Worm (Caenorhabditis elegans) whole organism, L2 larva: ENCODE results near the gene Y51H7C.12.

ENCODE experiments used
- fos-1 ChIP-seq: fragments of 150-350 bp; optimal IDR thresholded peaks from 2 replicates; lab custom pipeline; 2014; ENCODE audit warnings: missing biosample characterization, missing genetic modification characterization
- lsy-2 ChIP-seq, 2 experiments: fragments of 150-350 bp in 1 of 2; sonication (generic microtip) in 1 of 2; optimal IDR thresholded peaks; 2 replicates each; lab custom pipeline; 2014 to 2017; ENCODE audit warnings: missing biosample characterization in 2 of 2, missing genetic modification characterization in 2 of 2
- mdl-1 ChIP-seq, 2 experiments: fragments of 150-350 bp in 1 of 2; sonication (generic microtip) in 1 of 2; optimal IDR thresholded peaks; 2 replicates each; lab custom pipeline; 2017; ENCODE audit warnings: missing biosample characterization in 2 of 2, missing genetic modification characterization in 2 of 2
- nhr-11 ChIP-seq: fragments of 150-350 bp; optimal IDR thresholded peaks from 2 replicates; lab custom pipeline; 2014; ENCODE audit warnings: missing biosample characterization, missing genetic modification characterization
- nhr-6 ChIP-seq: fragments of 150-350 bp; optimal IDR thresholded peaks from 2 replicates; lab custom pipeline; 2014; ENCODE audit warnings: missing biosample characterization, missing genetic modification characterization
- snpc-4 ChIP-seq: fragments of 150-350 bp; optimal IDR thresholded peaks from 2 replicates; lab custom pipeline; 2014; ENCODE audit warnings: missing biosample characterization, missing genetic modification characterization
- unc-55 ChIP-seq: fragments of 150-350 bp; sonication (generic microtip); optimal IDR thresholded peaks from 3 replicates; lab custom pipeline; 2014; ENCODE audit warnings: missing biosample characterization, missing genetic modification reagents, missing genetic modification characterization
- zag-1 ChIP-seq: fragments of 150-350 bp; optimal IDR thresholded peaks from 2 replicates; lab custom pipeline; 2014; ENCODE audit warnings: missing biosample characterization, missing genetic modification characterization

DNA sequence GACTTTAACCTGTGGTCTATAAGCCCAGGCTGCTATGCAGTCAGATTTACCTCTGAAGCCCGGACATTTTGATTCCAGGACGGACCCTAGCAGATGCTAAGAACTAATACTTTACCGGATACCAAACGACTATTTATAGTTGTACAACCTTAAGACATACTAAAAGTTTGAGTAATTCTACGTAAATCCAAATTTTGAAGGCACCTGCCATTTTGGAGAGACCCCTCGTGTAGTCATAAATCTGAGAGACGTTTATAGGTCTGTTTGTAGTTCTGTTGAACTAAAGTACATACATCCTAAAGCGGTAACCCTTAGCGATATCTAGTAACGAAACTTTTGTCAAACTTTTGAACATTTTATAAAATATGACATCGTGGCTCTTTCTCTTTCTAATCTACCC lies 48.1 kb downstream of the Y51H7C.12 start, which contains the start of gene F54D12.2:
- TF ChIP-seq nhr-6 = no peak
- no peak for TF ChIP-seq zag-1
- TF ChIP-seq nhr-11 (tag; lab: Kevin White, UChicago) = no peak
- no peak for TF ChIP-seq fos-1 (tag; lab: Kevin White, UChicago)
- TF ChIP-seq mdl-1 (tag; optimal IDR thresholded peaks at IDR 0.05; lab: Kevin White, UChicago) = no peak
- no peak for TF ChIP-seq unc-55 (GFP tag; lab: Kevin White, UChicago)
- TF ChIP-seq snpc-4 (tag; lab: Kevin White, UChicago) = no peak
- TF ChIP-seq lsy-2 (tag; optimal IDR thresholded peaks at IDR 0.05; lab: Kevin White, UChicago) = no peak
